Fruit fly (Drosophila melanogaster): Measurements from ENCODE around the gene CG2004.

CG2004 gene

DNA sequence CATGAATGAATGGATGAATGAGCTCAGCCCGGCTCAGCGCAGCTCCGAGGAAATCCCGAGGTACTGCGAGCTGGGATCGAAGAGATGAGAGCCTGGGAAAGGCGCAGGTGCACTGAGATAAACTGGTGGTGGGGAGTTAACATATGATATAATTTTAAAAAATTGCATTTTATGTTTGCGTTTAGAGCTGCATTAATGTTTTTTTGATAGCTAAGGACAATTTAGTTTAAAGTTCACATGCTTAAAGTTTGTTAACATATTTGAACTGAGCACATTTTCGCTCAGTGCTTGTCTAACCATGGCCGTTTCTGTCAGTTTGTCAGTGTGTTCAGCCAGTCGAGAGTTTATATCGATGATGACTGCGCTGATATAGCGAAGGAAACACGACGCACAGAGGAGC is 15.6 kb upstream of the CG2004 start (continued):
- TF ChIP-seq fd3F (GFP tag; optimal IDR thresholded peaks at IDR 0.05) (no peak), BEAF-32 (GFP tag; optimal IDR thresholded peaks at IDR 0.05) (no peak), pb (GFP tag; optimal IDR thresholded peaks at IDR 0.05) (no peak), Elba2 (GFP tag; optimal IDR thresholded peaks at IDR 0.05) (no peak), CG17829 (tag; optimal IDR thresholded peaks at IDR 0.05) (no peak), amos (GFP tag; IDR thresholded peaks at IDR 0.05; ENCODE audit: partially characterized antibody) (no peak), Sry-δ (GFP tag; optimal IDR thresholded peaks at IDR 0.05) (no peak), luna (GFP tag; optimal IDR thresholded peaks at IDR 0.05) (no peak), grau (tag; optimal IDR thresholded peaks at IDR 0.05) (peak; percentile 31), Ets65A (GFP tag) (peak; percentile 73), pfk (GFP tag; optimal IDR thresholded peaks at IDR 0.05) (no peak), Max (GFP tag; optimal IDR thresholded peaks at IDR 0.05) (no peak), Ptx1 (GFP tag; IDR thresholded peaks at IDR 0.05) (peak; percentile 31; the same call in 1 of the 2 replicates), al (GFP tag; IDR thresholded peaks at IDR 0.05) (no peak), CG15269 (tag; optimal IDR thresholded peaks at IDR 0.05) (no peak), CrebB (tag; optimal IDR thresholded peaks at IDR 0.05) (no peak), CG6654 (GFP tag; optimal IDR thresholded peaks at IDR 0.05) (no peak), CG4617 (GFP tag; optimal IDR thresholded peaks at IDR 0.05; ENCODE audit: borderline replicate concordance) (no peak), CG18476 (GFP tag; optimal IDR thresholded peaks at IDR 0.05) (no peak), CG4424 (GFP tag; optimal IDR thresholded peaks at IDR 0.05) (no peak), CG10209 (GFP tag; optimal IDR thresholded peaks at IDR 0.05) (peak; percentile 3), crc (GFP tag; optimal IDR thresholded peaks at IDR 0.05) (no peak), gsb (GFP tag; IDR thresholded peaks at IDR 0.05) (no peak), Atf3 (GFP tag; optimal IDR thresholded peaks at IDR 0.05) (no peak), CG30403 (GFP tag; optimal IDR thresholded peaks at IDR 0.05) (peak; percentile 0), Lhr (GFP tag; optimal IDR thresholded peaks at IDR 0.05) (no peak), CG7987 (GFP tag; optimal IDR thresholded peaks at IDR 0.05) (no peak), CG11247 (GFP tag; IDR thresholded peaks at IDR 0.05) (no peak), CG11695 (GFP tag; IDR thresholded peaks at IDR 0.05) (no peak), CG13775 (GFP tag; optimal IDR thresholded peaks at IDR 0.05) (no peak), CG5180 (GFP tag; optimal IDR thresholded peaks at IDR 0.05) (no peak), CG34376 (GFP tag; optimal IDR thresholded peaks at IDR 0.05) (no peak), danr (GFP tag; IDR thresholded peaks at IDR 0.05) (no peak), crp (GFP tag; optimal IDR thresholded peaks at IDR 0.05) (no peak), D19A (tag; optimal IDR thresholded peaks at IDR 0.05) (peak; percentile 12), crol (GFP tag; IDR thresholded peaks at IDR 0.05) (no peak), CG7963 (GFP tag; IDR thresholded peaks at IDR 0.05; ENCODE audit: partially characterized antibody) (no peak), BtbVII (GFP tag; optimal IDR thresholded peaks at IDR 0.05) (no peak), Doc2 (GFP tag; IDR thresholded peaks at IDR 0.05) (no peak), hb (GFP tag; IDR thresholded peaks at IDR 0.05; ENCODE audit: partially characterized antibody) (no peak), jigr1 (GFP tag; IDR thresholded peaks at IDR 0.05) (no peak), Spps (tag; optimal IDR thresholded peaks at IDR 0.05) (no peak), Hmx (GFP tag; optimal IDR thresholded peaks at IDR 0.05) (no peak)

Data from whole organism, embryonic.